Fruit fly (Drosophila melanogaster): Measurements from ENCODE around the gene CG5783.

Gene CG5783

DNA sequence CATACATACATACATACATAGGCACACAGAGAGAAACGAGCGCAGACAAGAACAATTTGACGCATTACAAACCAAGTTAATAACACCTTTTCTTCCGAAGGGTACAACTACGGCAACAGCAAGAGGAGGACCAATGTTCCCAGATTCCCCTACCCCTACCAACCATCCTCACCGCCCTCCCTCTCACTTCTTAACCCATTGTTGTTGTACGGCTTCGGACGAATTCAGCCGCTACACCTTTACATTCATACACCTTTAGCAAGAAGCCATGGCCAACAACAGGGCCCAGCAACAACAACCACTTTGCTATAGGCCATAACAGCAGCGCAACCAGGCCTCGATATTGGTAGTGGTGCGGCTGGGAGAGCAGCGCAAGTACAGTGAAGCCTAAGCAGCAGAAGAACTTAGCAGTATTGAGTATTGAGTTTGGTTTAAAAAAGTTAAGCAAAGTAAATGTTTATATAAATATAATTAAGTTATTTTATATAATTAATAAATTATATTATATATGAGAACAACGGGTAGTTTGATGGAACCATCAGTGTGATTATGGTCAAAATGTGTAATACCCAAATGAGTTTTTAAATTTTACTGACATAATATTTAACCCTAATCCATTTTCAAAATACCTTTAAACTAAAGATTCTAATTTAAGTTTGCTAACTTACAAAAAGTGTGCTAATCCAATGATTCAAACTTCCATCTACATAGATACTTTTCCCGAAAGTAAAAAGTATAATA, 5.3 kb upstream of the CG5783 start (continued):
- no peak for TF ChIP-seq CG12942 (GFP tag; optimal IDR thresholded peaks at IDR 0.05)
- no peak for TF ChIP-seq CG16813 (GFP tag; IDR thresholded peaks at IDR 0.05; ENCODE audit: partially characterized antibody)
- no peak for TF ChIP-seq CG4854 (GFP tag; optimal IDR thresholded peaks at IDR 0.05)
- TF ChIP-seq CG7556 (GFP tag; optimal IDR thresholded peaks at IDR 0.05) = peak; percentile 49
- no peak for TF ChIP-seq hkb (optimal IDR thresholded peaks at IDR 0.05)
- no peak for TF ChIP-seq hkb (GFP tag; IDR thresholded peaks at IDR 0.05)
- peak; percentile 46 for TF ChIP-seq CG11696 (GFP tag; IDR thresholded peaks at IDR 0.05)
- TF ChIP-seq trh (GFP tag; optimal IDR thresholded peaks at IDR 0.05) = no peak
- no peak for TF ChIP-seq pita (GFP tag; optimal IDR thresholded peaks at IDR 0.05)
- TF ChIP-seq CG11398 (GFP tag; optimal IDR thresholded peaks at IDR 0.05) = no peak
- no peak for TF ChIP-seq CG8089 (GFP tag; optimal IDR thresholded peaks at IDR 0.05)
- no peak for TF ChIP-seq CG10565 (GFP tag; optimal IDR thresholded peaks at IDR 0.05)
- peak; percentile 51; the same call in 1 of the 2 replicates for TF ChIP-seq ranshi (GFP tag; IDR thresholded peaks at IDR 0.05)
- no peak for TF ChIP-seq HLHmδ (GFP tag; optimal IDR thresholded peaks at IDR 0.05)
- no peak for TF ChIP-seq shn (GFP tag; optimal IDR thresholded peaks at IDR 0.05)
- peak; percentile 27; the same call in 1 of the 3 replicates for TF ChIP-seq CG11093 (GFP tag; IDR thresholded peaks at IDR 0.05)
- TF ChIP-seq Sry-β (GFP tag; optimal IDR thresholded peaks at IDR 0.05) = no peak
- TF ChIP-seq CG34376 (GFP tag; optimal IDR thresholded peaks at IDR 0.05) = no peak
- no peak for TF ChIP-seq pfk (GFP tag; optimal IDR thresholded peaks at IDR 0.05)
- no peak for TF ChIP-seq btn (GFP tag; optimal IDR thresholded peaks at IDR 0.05)
- no peak for TF ChIP-seq HLH4C (GFP tag; IDR thresholded peaks at IDR 0.05; ENCODE audit: partially characterized antibody)
- no peak for TF ChIP-seq inv (GFP tag; IDR thresholded peaks at IDR 0.05; ENCODE audit: partially characterized antibody)
- TF ChIP-seq CG14441 (GFP tag; IDR thresholded peaks at IDR 0.05) = peak; percentile 63
- no peak for TF ChIP-seq Bdp1 (GFP tag; optimal IDR thresholded peaks at IDR 0.05)
- TF ChIP-seq CG14710 (tag; optimal IDR thresholded peaks at IDR 0.05) = no peak
- TF ChIP-seq CG15011 (GFP tag; optimal IDR thresholded peaks at IDR 0.05) = no peak
- TF ChIP-seq CTCF (GFP tag; optimal IDR thresholded peaks at IDR 0.05) = no peak
- TF ChIP-seq CG42726 (GFP tag; IDR thresholded peaks at IDR 0.05; ENCODE audit: partially characterized antibody) = no peak
- no peak for TF ChIP-seq cad (GFP tag; optimal IDR thresholded peaks at IDR 0.05)
- TF ChIP-seq HmgD (GFP tag; optimal IDR thresholded peaks at IDR 0.05) = no peak
- no peak for TF ChIP-seq Optix (GFP tag; IDR thresholded peaks at IDR 0.05)
- TF ChIP-seq unc-4 (GFP tag; IDR thresholded peaks at IDR 0.05; ENCODE audit: partially characterized antibody) = no peak
- TF ChIP-seq Hr51 (GFP tag; optimal IDR thresholded peaks at IDR 0.05) = no peak
- no peak for TF ChIP-seq CG4820 (GFP tag; optimal IDR thresholded peaks at IDR 0.05)
- TF ChIP-seq CG12104 (GFP tag; optimal IDR thresholded peaks at IDR 0.05) = no peak
- no peak for TF ChIP-seq crp (GFP tag; optimal IDR thresholded peaks at IDR 0.05)
- no peak for TF ChIP-seq salm (tag; optimal IDR thresholded peaks at IDR 0.05)
- TF ChIP-seq CG11504 (tag; optimal IDR thresholded peaks at IDR 0.05) = peak; percentile 21
- TF ChIP-seq CG1233 (GFP tag; optimal IDR thresholded peaks at IDR 0.05) = no peak
- TF ChIP-seq CG3995 (GFP tag; optimal IDR thresholded peaks at IDR 0.05) = no peak
- TF ChIP-seq CG9932 (GFP tag; IDR thresholded peaks at IDR 0.05) = peak; percentile 79
- TF ChIP-seq ase (GFP tag; IDR thresholded peaks at IDR 0.05) = no peak; the same call in 1 of the 3 replicates
- TF ChIP-seq CG9215 (GFP tag; IDR thresholded peaks at IDR 0.05) = peak; percentile 41
- TF ChIP-seq repo (GFP tag; optimal IDR thresholded peaks at IDR 0.05) = no peak
- no peak for TF ChIP-seq CG13624 (GFP tag; optimal IDR thresholded peaks at IDR 0.05)
- TF ChIP-seq Doc2 (GFP tag; IDR thresholded peaks at IDR 0.05) = no peak
- TF ChIP-seq Dip3 (GFP tag; optimal IDR thresholded peaks at IDR 0.05) = no peak
- TF ChIP-seq bowl (GFP tag; IDR thresholded peaks at IDR 0.05) = no peak
- TF ChIP-seq MESR4 (GFP tag; optimal IDR thresholded peaks at IDR 0.05) = no peak
- no peak for TF ChIP-seq CG18764 (GFP tag; optimal IDR thresholded peaks at IDR 0.05)
- TF ChIP-seq CG6765 (GFP tag; optimal IDR thresholded peaks at IDR 0.05) = no peak

Measured in whole organism, embryonic.